Worm (Caenorhabditis elegans) whole organism, L1 larva: ENCODE measurements around the gene copz-1.
"Not testable (repeated sequence)": the region's sequence is repeated elsewhere in the genome, so short reads cannot be mapped to it uniquely, and the experiment has no call there.

Experiments used
- F16B12.6 ChIP-seq: fragments of 150-350 bp; optimal IDR thresholded peaks from 2 replicates; lab custom pipeline; 2014; ENCODE audit warnings: missing biosample characterization, missing genetic modification characterization
- alr-1 ChIP-seq: fragments of 200-800 bp; sonication (Bioruptor generic); optimal IDR thresholded peaks from 2 replicates; lab custom pipeline; 2018; ENCODE audit warnings: borderline replicate concordance, mild to moderate bottlenecking, missing genetic modification characterization, missing compliant biosample characterization
- ama-1 ChIP-seq: fragments of 150-350 bp; optimal IDR thresholded peaks from 2 replicates; lab custom pipeline; 2014
- ceh-63 ChIP-seq: fragments of 200-800 bp; sonication (Bioruptor generic); optimal IDR thresholded peaks from 2 replicates; lab custom pipeline; 2018; ENCODE audit warnings: mild to moderate bottlenecking, missing genetic modification characterization, missing compliant biosample characterization
- ceh-82 ChIP-seq, 3 experiments: fragments of 150-350 bp in 1 of 3; sonication (generic microtip) in 2 of 3; optimal IDR thresholded peaks; 2 replicates each; lab custom pipeline; 2014 to 2017; ENCODE audit warnings: missing biosample characterization in 3 of 3, missing genetic modification characterization in 3 of 3
- ceh-88 ChIP-seq: fragments of 200-800 bp; sonication (Bioruptor generic); IDR thresholded peaks from 2 replicates; pipeline ENCODE4 v1.3.6; 2022; ENCODE audit warnings: missing genetic modification characterization, missing compliant biosample characterization
- ceh-90 ChIP-seq: sonication (generic microtip); optimal IDR thresholded peaks from 2 replicates; lab custom pipeline; 2016; ENCODE audit warnings: missing genetic modification characterization, missing compliant biosample characterization
- dsc-1 ChIP-seq: sonication (generic microtip); optimal IDR thresholded peaks from 2 replicates; lab custom pipeline; 2016; ENCODE audit warnings: mild to moderate bottlenecking, missing genetic modification characterization, missing compliant biosample characterization
- efl-3 ChIP-seq: fragments of 200-800 bp; sonication (Bioruptor generic); optimal IDR thresholded peaks from 2 replicates; lab custom pipeline; 2018; ENCODE audit warnings: mild to moderate bottlenecking, missing genetic modification characterization, missing compliant biosample characterization
- elt-2 ChIP-seq: sonication (generic microtip); optimal IDR thresholded peaks from 2 replicates; lab custom pipeline; 2016; ENCODE audit warnings: missing genetic modification characterization, mild to moderate bottlenecking, inconsistent platforms, missing compliant biosample characterization, missing genetic modification reagents
- fkh-8 ChIP-seq: sonication (generic microtip); optimal IDR thresholded peaks from 2 replicates; lab custom pipeline; 2016; ENCODE audit warnings: mild to moderate bottlenecking, missing genetic modification characterization, missing compliant biosample characterization
- hlh-17 ChIP-seq: fragments of 200-800 bp; sonication (Bioruptor generic); optimal IDR thresholded peaks from 2 replicates; lab custom pipeline; 2018; ENCODE audit warnings: missing genetic modification characterization, mild to moderate bottlenecking, missing compliant biosample characterization, moderate library complexity, borderline replicate concordance
- hpl-2 ChIP-seq: fragments of 150-350 bp; optimal IDR thresholded peaks from 2 replicates; lab custom pipeline; 2014; ENCODE audit warnings: missing biosample characterization, missing genetic modification reagents, missing genetic modification characterization
- irx-1 ChIP-seq: sonication (generic microtip); optimal IDR thresholded peaks from 2 replicates; lab custom pipeline; 2016; ENCODE audit warnings: missing genetic modification characterization, missing compliant biosample characterization
- isw-1 ChIP-seq: fragments of 200-800 bp; sonication (Bioruptor generic); IDR thresholded peaks from 2 replicates; pipeline ENCODE4 v1.3.6; 2022; ENCODE audit warnings: missing genetic modification characterization, missing compliant biosample characterization
- jun-1 ChIP-seq: fragments of 150-350 bp; optimal IDR thresholded peaks from 2 replicates; lab custom pipeline; 2014; ENCODE audit warnings: missing biosample characterization, missing genetic modification reagents, missing genetic modification characterization
- lin-14 ChIP-seq: fragments of 200-800 bp; sonication (Bioruptor generic); optimal IDR thresholded peaks from 2 replicates; lab custom pipeline; 2018; ENCODE audit warnings: mild to moderate bottlenecking, missing genetic modification characterization, moderate library complexity, missing compliant biosample characterization
- lin-15B ChIP-seq: fragments of 150-350 bp; sonication (generic microtip); optimal IDR thresholded peaks from 3 replicates; lab custom pipeline; 2014; ENCODE audit warnings: missing biosample characterization, missing genetic modification characterization
- lin-39 ChIP-seq: fragments of 150-350 bp; optimal IDR thresholded peaks from 2 replicates; lab custom pipeline; 2014; ENCODE audit warnings: missing biosample characterization, missing genetic modification reagents, missing genetic modification characterization
- mdl-1 ChIP-seq, 2 experiments: fragments of 150-350 bp; optimal IDR thresholded peaks; 2 replicates each; lab custom pipeline; 2014 to 2017; ENCODE audit warnings: missing biosample characterization in 2 of 2, missing genetic modification characterization in 2 of 2, inconsistent platforms in 1 of 2
- mef-2 ChIP-seq: fragments of 150-350 bp; optimal IDR thresholded peaks from 2 replicates; lab custom pipeline; 2014; ENCODE audit warnings: missing biosample characterization, missing genetic modification characterization
- mep-1 ChIP-seq: fragments of 150-350 bp; optimal IDR thresholded peaks from 2 replicates; lab custom pipeline; 2014; ENCODE audit warnings: missing biosample characterization, missing genetic modification characterization
- nhr-20 ChIP-seq: sonication (generic microtip); optimal IDR thresholded peaks from 2 replicates; lab custom pipeline; 2016; ENCODE audit warnings: mild to moderate bottlenecking, missing genetic modification characterization, missing compliant biosample characterization
- nhr-71 ChIP-seq: sonication (generic microtip); optimal IDR thresholded peaks from 2 replicates; lab custom pipeline; 2016; ENCODE audit warnings: mild to moderate bottlenecking, missing genetic modification characterization, moderate library complexity, missing compliant biosample characterization
- nhr-85 ChIP-seq: sonication (generic microtip); peaks from one replicate; lab custom pipeline; 2016; ENCODE audit warnings: missing genetic modification characterization, inconsistent platforms, missing compliant biosample characterization
- pag-3 ChIP-seq: sonication (generic microtip); optimal IDR thresholded peaks from 2 replicates; lab custom pipeline; 2017; ENCODE audit warnings: missing genetic modification characterization, mild to moderate bottlenecking, missing compliant biosample characterization, antibody characterized with exemption, borderline replicate concordance; ENCODE audit not compliant: insufficient read depth
- skn-1 ChIP-seq: fragments of 150-350 bp; optimal IDR thresholded peaks from 2 replicates; lab custom pipeline; 2014; ENCODE audit warnings: missing biosample characterization, missing genetic modification characterization
- snpc-4 ChIP-seq: fragments of 150-350 bp; optimal IDR thresholded peaks from 2 replicates; lab custom pipeline; 2014; ENCODE audit warnings: missing biosample characterization, missing genetic modification characterization
- snu-23 ChIP-seq: sonication (generic microtip); optimal IDR thresholded peaks from 2 replicates; lab custom pipeline; 2016; ENCODE audit warnings: missing genetic modification characterization, missing compliant biosample characterization
- sox-4 ChIP-seq: sonication (generic microtip); optimal IDR thresholded peaks from 2 replicates; lab custom pipeline; 2016; ENCODE audit warnings: missing genetic modification characterization, missing compliant biosample characterization
- sup-37 ChIP-seq: fragments of 200-800 bp; sonication (Bioruptor generic); optimal IDR thresholded peaks from 2 replicates; lab custom pipeline; 2018; ENCODE audit warnings: mild to moderate bottlenecking, missing genetic modification characterization, missing compliant biosample characterization
- unc-62 ChIP-seq: fragments of 150-350 bp; optimal IDR thresholded peaks from 2 replicates; lab custom pipeline; 2014; ENCODE audit warnings: missing biosample characterization, missing genetic modification reagents, missing genetic modification characterization
- vab-15 ChIP-seq: sonication (generic microtip); optimal IDR thresholded peaks from 2 replicates; lab custom pipeline; 2017; ENCODE audit warnings: missing genotype, mild to moderate bottlenecking, missing genetic modification characterization, missing compliant biosample characterization
- zip-4 ChIP-seq: fragments of 200-800 bp; sonication (Bioruptor generic); optimal IDR thresholded peaks from 2 replicates; lab custom pipeline; 2018; ENCODE audit warnings: mild to moderate bottlenecking, missing genetic modification characterization, moderate library complexity, missing compliant biosample characterization
- ztf-4 ChIP-seq: fragments of 150-350 bp; optimal IDR thresholded peaks from 2 replicates; lab custom pipeline; 2014; ENCODE audit warnings: missing biosample characterization, missing genetic modification characterization

copz-1 gene

DNA sequence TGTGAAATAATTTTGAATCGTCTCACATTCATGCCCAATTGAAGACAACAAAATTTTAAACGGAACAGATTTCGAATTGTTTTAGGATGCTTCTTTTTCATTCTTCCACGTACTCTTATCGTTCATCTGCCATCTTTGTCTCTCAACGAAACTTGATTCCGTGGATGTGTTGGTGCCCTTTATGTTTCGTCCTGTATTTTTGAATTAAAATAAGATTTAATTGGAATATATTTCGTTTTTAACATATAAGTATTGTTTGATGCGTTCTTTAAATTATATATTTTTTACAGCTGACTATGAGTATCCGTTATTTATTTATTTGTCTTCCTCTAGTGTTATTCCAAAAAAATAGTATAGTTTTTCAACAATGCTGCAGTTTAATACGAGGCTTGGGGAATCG, 29.4 kb downstream of the copz-1 start, which contains the start of gene gly-1:
Gene gly-1 (minus strand): TSS at position 101 of the 400 bp plus-strand sequence.
- no peak for TF ChIP-seq irx-1 (tag; lab: Kevin White, UChicago)
- no peak for TF ChIP-seq lin-14 (GFP tag; lab: Kevin White, UChicago)
- TF ChIP-seq hpl-2, result no peak
- no peak for TF ChIP-seq mef-2 (tag; lab: Kevin White, UChicago)
- no peak for TF ChIP-seq fkh-8 (tag; lab: Kevin White, UChicago)
- no peak for TF ChIP-seq snpc-4 (tag; lab: Kevin White, UChicago)
- TF ChIP-seq mdl-1 (tag; optimal IDR thresholded peaks at IDR 0.05; lab: Kevin White, UChicago), result no peak
- TF ChIP-seq zip-4 (GFP tag; lab: Kevin White, UChicago), result no peak
- TF ChIP-seq lin-39 (tag; lab: Kevin White, UChicago), result no peak
- TF ChIP-seq F16B12.6 (tag; lab: Kevin White, UChicago), result no peak

DNA sequence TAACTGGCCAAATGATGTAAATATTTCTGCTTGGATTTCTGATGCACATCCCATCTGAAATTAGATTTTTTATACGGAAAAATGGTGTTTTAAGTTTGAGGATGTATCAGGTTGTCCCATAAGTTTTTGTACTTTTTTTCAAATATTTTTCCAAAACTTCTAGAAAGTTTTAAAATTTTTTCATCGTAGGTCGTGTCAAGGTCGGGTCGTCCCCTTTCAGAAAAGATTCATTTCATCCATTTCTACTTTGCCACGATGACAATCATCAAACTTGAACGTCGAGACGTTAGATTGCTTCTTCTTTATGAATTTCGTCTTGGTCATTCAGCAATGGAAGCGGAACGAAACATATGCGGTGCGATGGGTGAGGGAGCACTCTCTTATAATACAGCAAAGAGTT, 31.7 kb downstream of the copz-1 start, which contains the start of gene sra-12:
Gene sra-12 (minus strand): TSS at position 101 of the 400 bp plus-strand sequence.
- not testable (repeated sequence) for TF ChIP-seq efl-3; sup-37 (GFP tag; lab: Kevin White, UChicago); nhr-85 (tag; lab: Kevin White, UChicago)
- TF ChIP-seq, all 84 proteins: peak for 0; not testable (repeated sequence) for 84

DNA sequence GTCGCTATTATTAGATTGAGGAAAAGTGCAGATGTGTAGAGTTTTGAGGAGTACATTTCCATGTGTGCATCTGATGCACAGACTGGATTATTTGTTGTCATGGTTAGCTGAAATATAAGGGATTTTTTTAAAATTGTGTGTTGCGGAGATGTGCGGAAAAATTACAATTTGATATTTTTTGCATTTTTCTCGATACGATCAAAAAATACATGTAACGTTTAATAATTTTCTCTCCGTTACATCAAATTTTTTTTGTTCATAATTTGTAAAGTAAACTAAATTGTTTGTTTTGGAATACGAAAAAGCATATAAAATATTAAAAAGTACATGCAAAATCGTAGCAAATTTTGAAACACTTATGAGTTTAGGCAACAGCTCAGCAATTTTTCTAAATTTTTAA, 37.5 kb downstream of the copz-1 start, which contains the start of gene sra-11:
Gene sra-11 (minus strand): TSS at position 101 of the 400 bp plus-strand sequence.
- TF ChIP-seq lin-14 (GFP tag; lab: Kevin White, UChicago) (no peak), sox-4 (no peak), ama-1 (lab: Kevin White, UChicago) (no peak), ceh-90 (no peak), ztf-4 (tag; lab: Kevin White, UChicago) (no peak), mep-1 (tag; lab: Kevin White, UChicago) (no peak), ceh-88 (GFP tag; lab: Robert Waterston, UW) (no peak), elt-2 (no peak), lin-15B (tag; lab: Kevin White, UChicago) (no peak)

DNA sequence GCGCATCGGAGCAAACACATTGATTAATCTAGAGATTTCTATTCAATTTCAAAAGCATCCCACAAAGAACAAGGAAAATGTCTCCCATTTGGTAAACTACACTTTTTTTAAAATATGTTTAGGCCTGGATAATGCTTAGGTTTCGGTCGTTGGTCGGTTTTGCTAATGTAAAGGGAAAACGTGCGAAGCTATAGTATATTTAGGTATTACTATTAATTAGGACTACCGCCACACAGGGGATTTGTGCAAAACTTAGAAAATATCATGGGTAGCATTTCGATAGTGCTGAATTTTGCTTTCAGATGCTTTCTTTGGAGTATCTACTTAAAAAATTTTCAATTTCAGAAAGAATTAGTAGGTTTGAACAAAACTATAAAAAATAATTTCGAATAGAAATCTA, 40.3 kb downstream of the copz-1 start:
- TF ChIP-seq fkh-8 (tag; lab: Kevin White, UChicago) (no peak), dsc-1 (tag; lab: Kevin White, UChicago) (no peak), snu-23 (GFP tag; lab: Kevin White, UChicago) (no peak), ceh-82 (tag; optimal IDR thresholded peaks at IDR 0.05; lab: Kevin White, UChicago) (no peak), mef-2 (tag; lab: Kevin White, UChicago) (no peak), vab-15 (no peak), sup-37 (GFP tag; lab: Kevin White, UChicago) (no peak), pag-3 (tag; lab: Kevin White, UChicago) (no peak), ceh-63 (no peak), nhr-71 (no peak)

DNA sequence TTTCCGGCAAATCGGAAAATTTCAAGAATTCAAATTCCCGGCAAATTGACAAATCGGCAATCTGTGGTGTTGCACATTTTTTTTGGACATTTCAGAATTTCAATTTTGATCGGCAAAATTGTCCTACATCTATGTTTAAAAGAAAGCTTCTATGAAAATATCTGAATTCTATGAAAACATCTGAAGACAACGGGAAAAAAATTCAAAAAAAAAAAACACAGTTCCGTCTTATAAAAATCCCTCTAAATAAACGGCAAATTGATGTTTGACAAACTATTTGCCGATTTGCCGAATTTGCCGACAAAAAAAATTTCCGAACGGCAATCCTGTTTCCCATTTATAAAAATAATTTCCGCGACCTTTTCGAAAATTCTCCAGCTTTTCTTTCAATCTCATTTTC, 41.7 kb downstream of the copz-1 start, which contains the start of gene F44F4.15:
Gene F44F4.15 (plus strand): TSS at position 301 of the 400 bp plus-strand sequence.
- TF ChIP-seq unc-62 (GFP tag; lab: Kevin White, UChicago) (no peak), efl-3 (no peak), skn-1 (tag; lab: Kevin White, UChicago) (no peak), nhr-85 (tag; lab: Kevin White, UChicago) (no peak)

DNA sequence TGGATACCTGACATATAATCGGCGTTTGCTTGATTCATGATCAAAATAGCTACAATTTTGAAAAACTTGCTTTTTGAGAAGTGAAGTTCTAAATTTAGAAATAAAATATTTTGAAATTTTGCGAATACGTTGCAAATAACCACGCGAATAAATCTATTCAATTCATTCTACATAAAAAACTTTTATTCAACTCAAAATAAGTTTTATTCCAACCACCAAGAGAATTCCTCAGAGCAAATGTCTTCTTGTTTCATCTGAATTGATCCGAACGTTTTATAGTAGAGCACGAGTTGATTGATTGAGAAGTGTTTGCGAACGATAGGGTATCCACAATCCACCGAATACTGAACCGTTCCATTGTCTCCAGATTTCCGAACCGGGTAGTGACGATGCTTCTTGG, 43.1 kb downstream of the copz-1 start, which contains the start of gene F44F4.9:
Gene F44F4.9 (minus strand): TSS at position 101 of the 400 bp plus-strand sequence.
- TF ChIP-seq jun-1 (tag; lab: Kevin White, UChicago) (no peak), alr-1 (tag; lab: Kevin White, UChicago) (no peak), nhr-20 (no peak), ceh-90 (no peak), ama-1 (lab: Kevin White, UChicago) (no peak), hlh-17 (GFP tag; lab: Kevin White, UChicago) (no peak), pag-3 (tag; lab: Kevin White, UChicago) (no peak), isw-1 (no peak)
